Worm (Caenorhabditis elegans) whole organism, young adult: ENCODE results near the gene oma-1.

ENCODE experiments used
- B0261.1 ChIP-seq: sonication (generic microtip); optimal IDR thresholded peaks from 2 replicates; lab custom pipeline; 2016; ENCODE audit warnings: mild to moderate bottlenecking, missing genetic modification characterization, moderate library complexity, missing compliant biosample characterization
- B0336.3 ChIP-seq: fragments of 200-800 bp; sonication (Bioruptor generic); IDR thresholded peaks from 2 replicates; pipeline ENCODE4 v1.3.6; 2022; ENCODE audit warnings: missing genetic modification characterization, missing compliant biosample characterization
- F23B12.7 ChIP-seq: sonication (generic microtip); optimal IDR thresholded peaks from 2 replicates; lab custom pipeline; 2017; ENCODE audit warnings: missing genetic modification characterization, mild to moderate bottlenecking, missing compliant biosample characterization, antibody characterized with exemption, moderate library complexity; ENCODE audit not compliant: insufficient read depth
- F52B5.7 ChIP-seq: sonication (generic microtip); optimal IDR thresholded peaks from 2 replicates; lab custom pipeline; 2016; ENCODE audit warnings: mild to moderate bottlenecking, missing genetic modification characterization, missing compliant biosample characterization
- Y95B8A.8 ChIP-seq: fragments of 200-800 bp; sonication (Bioruptor generic); IDR thresholded peaks from 2 replicates; pipeline ENCODE4 v1.3.6; 2022; ENCODE audit warnings: missing genetic modification reagents, missing genetic modification characterization, missing compliant biosample characterization
- akir-1 ChIP-seq: fragments of 200-800 bp; sonication (Bioruptor generic); optimal IDR thresholded peaks from 2 replicates; lab custom pipeline; 2018; ENCODE audit warnings: mild to moderate bottlenecking, missing genetic modification characterization, moderate library complexity, missing compliant biosample characterization
- ama-1 ChIP-seq, 3 experiments: fragments of 150-350 bp in 1 of 3; sonication (generic microtip) in 2 of 3; optimal IDR thresholded peaks; 2 replicates each; lab custom pipeline; 2014 to 2018; ENCODE audit warnings: missing biosample characterization in 2 of 3, missing genetic modification characterization in 2 of 3, missing genetic modification reagents in 2 of 3
- attf-6 ChIP-seq: fragments of 200-800 bp; sonication (Bioruptor generic); IDR thresholded peaks from 2 replicates; pipeline ENCODE4 v1.3.6; 2022; ENCODE audit warnings: missing genetic modification reagents, missing genetic modification characterization, missing compliant biosample characterization
- bed-1 ChIP-seq: fragments of 200-800 bp; sonication (Bioruptor generic); IDR thresholded peaks from 2 replicates; pipeline ENCODE4 v1.3.6; 2022; ENCODE audit warnings: missing genetic modification reagents, missing genetic modification characterization, missing compliant biosample characterization
- ccch-3 ChIP-seq: fragments of 200-800 bp; sonication (Bioruptor generic); optimal IDR thresholded peaks from 2 replicates; lab custom pipeline; 2018; ENCODE audit warnings: mild to moderate bottlenecking, missing genetic modification characterization, missing compliant biosample characterization
- ceh-100 ChIP-seq: fragments of 200-800 bp; sonication (Bioruptor generic); IDR thresholded peaks from 2 replicates; pipeline ENCODE4 v1.3.6; 2022; ENCODE audit warnings: missing genetic modification reagents, missing genetic modification characterization, missing compliant biosample characterization
- ceh-58 ChIP-seq: fragments of 200-800 bp; sonication (Bioruptor generic); IDR thresholded peaks from 2 replicates; pipeline ENCODE4 v1.3.6; 2022; ENCODE audit warnings: missing genetic modification characterization, missing compliant biosample characterization
- chd-7 ChIP-seq: sonication (generic microtip); optimal IDR thresholded peaks from 2 replicates; lab custom pipeline; 2016; ENCODE audit warnings: mild to moderate bottlenecking, missing genetic modification characterization, moderate library complexity, missing compliant biosample characterization
- die-1 ChIP-seq: sonication (generic microtip); optimal IDR thresholded peaks from 2 replicates; lab custom pipeline; 2016; ENCODE audit warnings: missing genotype, mild to moderate bottlenecking, missing genetic modification characterization, missing compliant biosample characterization
- dpl-1 ChIP-seq: fragments of 150-350 bp; optimal IDR thresholded peaks from 2 replicates; lab custom pipeline; 2014; ENCODE audit warnings: missing biosample characterization, missing genetic modification reagents, missing genetic modification characterization
- egl-44 ChIP-seq: fragments of 200-800 bp; sonication (Bioruptor generic); IDR thresholded peaks from 2 replicates; pipeline ENCODE4 v1.3.6; 2022; ENCODE audit warnings: missing genetic modification reagents, missing genetic modification characterization, missing compliant biosample characterization
- ets-4 ChIP-seq: fragments of 200-800 bp; sonication (Bioruptor generic); optimal IDR thresholded peaks from 2 replicates; lab custom pipeline; 2018; ENCODE audit warnings: mild to moderate bottlenecking, missing genetic modification characterization, missing compliant biosample characterization
- hlh-12 ChIP-seq: sonication (generic microtip); optimal IDR thresholded peaks from 2 replicates; lab custom pipeline; 2016; ENCODE audit warnings: missing genetic modification characterization, missing compliant biosample characterization
- hmg-20 ChIP-seq: fragments of 200-800 bp; sonication (Bioruptor generic); IDR thresholded peaks from 2 replicates; pipeline ENCODE4 v1.3.6; 2022; ENCODE audit warnings: missing genetic modification reagents, missing genetic modification characterization, missing compliant biosample characterization
- lag-1 ChIP-seq: fragments of 200-800 bp; sonication (Bioruptor generic); IDR thresholded peaks from 2 replicates; pipeline ENCODE4 v1.3.6; 2022; ENCODE audit warnings: missing genetic modification reagents, missing genetic modification characterization, missing compliant biosample characterization
- lin-26 ChIP-seq: fragments of 200-800 bp; sonication (Bioruptor generic); IDR thresholded peaks from 2 replicates; pipeline ENCODE4 v1.3.6; 2022; ENCODE audit warnings: missing genetic modification reagents, missing genetic modification characterization, missing compliant biosample characterization
- madf-3 ChIP-seq: fragments of 200-800 bp; sonication (Bioruptor generic); IDR thresholded peaks from 2 replicates; pipeline ENCODE4 v1.3.6; 2022; ENCODE audit warnings: missing genetic modification reagents, missing genetic modification characterization, missing compliant biosample characterization
- madf-6 ChIP-seq: fragments of 200-800 bp; sonication (Bioruptor generic); IDR thresholded peaks from 2 replicates; pipeline ENCODE4 v1.3.6; 2022; ENCODE audit warnings: missing genetic modification reagents, missing genetic modification characterization, missing compliant biosample characterization
- mxl-1 ChIP-seq: sonication (generic microtip); optimal IDR thresholded peaks from 2 replicates; lab custom pipeline; 2016; ENCODE audit warnings: missing genetic modification characterization, missing compliant biosample characterization
- nfya-2 ChIP-seq: fragments of 200-800 bp; sonication (Bioruptor generic); IDR thresholded peaks from 2 replicates; pipeline ENCODE4 v1.3.6; 2022; ENCODE audit warnings: missing genetic modification reagents, missing genetic modification characterization, missing compliant biosample characterization
- nhr-80 ChIP-seq: sonication (generic microtip); optimal IDR thresholded peaks from 2 replicates; lab custom pipeline; 2016; ENCODE audit warnings: missing genetic modification characterization, missing compliant biosample characterization
- pha-4 ChIP-seq: fragments of 150-350 bp; sonication (generic microtip); optimal IDR thresholded peaks from 2 replicates; lab custom pipeline; 2014; ENCODE audit warnings: missing biosample characterization, missing genetic modification reagents, missing genetic modification characterization
- rec-8 ChIP-seq, 2 experiments: sonication (generic microtip); optimal IDR thresholded peaks; 2 replicates each; lab custom pipeline; 2016; ENCODE audit warnings: mild to moderate bottlenecking in 2 of 2, missing genetic modification characterization in 2 of 2, missing genetic modification reagents in 2 of 2, missing genotype in 2 of 2, missing biosample characterization in 1 of 2, missing compliant biosample characterization in 1 of 2, moderate library complexity in 1 of 2
- repo-1 ChIP-seq: sonication (generic microtip); optimal IDR thresholded peaks from 2 replicates; lab custom pipeline; 2017; ENCODE audit warnings: mild to moderate bottlenecking, missing genetic modification characterization, missing compliant biosample characterization
- rpc-1 ChIP-seq, 2 experiments: fragments of 150-350 bp in 1 of 2; sonication (generic microtip) in 1 of 2; optimal IDR thresholded peaks; 2 replicates each; lab custom pipeline; 2014 to 2018; ENCODE audit warnings: missing biosample characterization in 1 of 2, missing genetic modification characterization in 1 of 2, missing genetic modification reagents in 1 of 2, missing genotype in 1 of 2
- sdz-38 ChIP-seq: sonication (generic microtip); optimal IDR thresholded peaks from 2 replicates; lab custom pipeline; 2016; ENCODE audit warnings: missing genotype, missing genetic modification characterization, missing compliant biosample characterization
- snpc-1.1 ChIP-seq: sonication (generic microtip); optimal IDR thresholded peaks from 2 replicates; lab custom pipeline; 2017; ENCODE audit warnings: missing genetic modification characterization, mild to moderate bottlenecking, missing compliant biosample characterization, antibody characterized with exemption, moderate library complexity, missing genotype, missing genetic modification reagents; ENCODE audit not compliant: insufficient read depth
- snpc-4 ChIP-seq, 5 experiments: fragments of 150-350 bp in 1 of 5; sonication (generic microtip) in 4 of 5; optimal IDR thresholded peaks; 2 replicates each; lab custom pipeline; 2014 to 2018; ENCODE audit warnings: missing genetic modification characterization in 5 of 5, missing biosample characterization in 3 of 5, antibody characterized with exemption in 2 of 5, mild to moderate bottlenecking in 2 of 5, missing compliant biosample characterization in 2 of 5, missing genotype in 2 of 5, moderate library complexity in 2 of 5, missing genetic modification reagents in 1 of 5
- sptf-2 ChIP-seq: fragments of 200-800 bp; sonication (Bioruptor generic); optimal IDR thresholded peaks from 2 replicates; lab custom pipeline; 2018; ENCODE audit warnings: mild to moderate bottlenecking, missing genetic modification characterization, missing compliant biosample characterization
- tbp1 ChIP-seq: fragments of 200-800 bp; sonication (Bioruptor generic); optimal IDR thresholded peaks from 2 replicates; lab custom pipeline; 2018; ENCODE audit warnings: mild to moderate bottlenecking, missing genetic modification characterization, missing compliant biosample characterization
- zfh-2 ChIP-seq: fragments of 200-800 bp; sonication (Bioruptor generic); conservative IDR thresholded peaks from 2 replicates; pipeline ENCODE4 v1.3.6; 2022; ENCODE audit warnings: missing genetic modification reagents, missing genetic modification characterization, missing compliant biosample characterization
- ztf-18 ChIP-seq: sonication (generic microtip); optimal IDR thresholded peaks from 2 replicates; lab custom pipeline; 2016; ENCODE audit warnings: missing genotype, mild to moderate bottlenecking, missing genetic modification characterization, missing compliant biosample characterization
- ztf-28 ChIP-seq: fragments of 200-800 bp; sonication (Bioruptor generic); IDR thresholded peaks from 2 replicates; pipeline ENCODE4 v1.3.6; 2022; ENCODE audit warnings: missing genetic modification reagents, missing genetic modification characterization, missing compliant biosample characterization
- ztf-3 ChIP-seq: fragments of 200-800 bp; sonication (Bioruptor generic); optimal IDR thresholded peaks from 2 replicates; lab custom pipeline; 2018; ENCODE audit warnings: mild to moderate bottlenecking, missing genetic modification characterization, missing compliant biosample characterization

Gene oma-1

DNA sequence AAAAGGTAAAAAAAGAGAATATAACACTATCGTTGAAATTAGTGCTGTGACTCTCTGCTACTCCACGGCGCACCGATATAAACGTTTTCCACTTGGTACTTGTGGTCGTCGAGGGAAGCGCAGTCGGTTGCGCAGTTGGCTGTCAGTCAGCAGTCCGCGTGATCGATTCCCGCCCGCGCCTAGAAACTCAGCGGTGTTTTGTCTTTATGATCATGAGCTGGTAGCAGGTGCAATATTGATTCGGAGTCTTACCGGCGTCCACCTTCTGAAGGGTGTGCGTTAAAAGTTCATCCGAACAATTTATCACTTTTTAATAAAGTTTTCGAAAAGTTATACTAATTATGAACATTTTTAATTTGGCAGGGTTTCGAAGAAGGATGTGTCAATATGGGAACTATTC is 38.3 kb downstream of the oma-1 start (continued):
- TF ChIP-seq ama-1 (optimal IDR thresholded peaks at IDR 0.05; lab: Kevin White, UChicago), result no peak
- TF ChIP-seq ama-1 (GFP tag; optimal IDR thresholded peaks at IDR 0.05; lab: Kevin White, UChicago), result peak; percentile 83 to 89
- peak; percentile 74 for TF ChIP-seq ceh-100
- TF ChIP-seq repo-1, result peak; percentile 94
- no peak for TF ChIP-seq sdz-38 (tag; lab: Kevin White, UChicago)
- peak; percentile 94 for TF ChIP-seq rpc-1 (optimal IDR thresholded peaks at IDR 0.05; lab: Kevin White, UChicago)
- peak; percentile 91 for TF ChIP-seq rpc-1 (tag; optimal IDR thresholded peaks at IDR 0.05; lab: Kevin White, UChicago)
- TF ChIP-seq B0261.1 (tag; lab: Kevin White, UChicago), result peak; percentile 98
- TF ChIP-seq egl-44 (GFP tag; lab: Robert Waterston, UW), result peak; percentile 94
- TF ChIP-seq attf-6 (GFP tag; lab: Robert Waterston, UW), result peak; percentile 48; the same call in 1 of the 2 replicates
- TF ChIP-seq madf-3, result peak; percentile 84
- peak; percentile 89 for TF ChIP-seq ztf-18 (tag; lab: Kevin White, UChicago)
- peak; percentile 93 for TF ChIP-seq ets-4 (GFP tag; lab: Kevin White, UChicago)
- peak; percentile 85 for TF ChIP-seq ztf-28 (GFP tag; lab: Robert Waterston, UW)
- peak; percentile 80 for TF ChIP-seq mxl-1
- TF ChIP-seq bed-1 (GFP tag; lab: Robert Waterston, UW), result 0 out of 2 replicates have a peak, but pooled peaks have one; percentile 65
- peak; percentile 92 for TF ChIP-seq F52B5.7 (tag; lab: Kevin White, UChicago)
- TF ChIP-seq snpc-4 (GFP tag; optimal IDR thresholded peaks at IDR 0.05; lab: Kevin White, UChicago), result peak; percentile 65
- peak; percentile 31 to 84 (median 81) for TF ChIP-seq snpc-4 (tag; optimal IDR thresholded peaks at IDR 0.05; lab: Kevin White, UChicago)
- TF ChIP-seq hmg-20 (GFP tag; lab: Robert Waterston, UW), result peak; percentile 70
- peak; percentile 89 for TF ChIP-seq B0336.3 (GFP tag; lab: Robert Waterston, UW)
- TF ChIP-seq chd-7, result peak; percentile 94
- TF ChIP-seq sptf-2 (GFP tag; lab: Kevin White, UChicago), result peak; percentile 95
- no peak for TF ChIP-seq nfya-2 (GFP tag; lab: Robert Waterston, UW)
- TF ChIP-seq rec-8 (tag; optimal IDR thresholded peaks at IDR 0.05; lab: Kevin White, UChicago), result peak; percentile 90 to 94
- peak; percentile 11 for TF ChIP-seq dpl-1
- TF ChIP-seq tbp1, result peak; percentile 98
- TF ChIP-seq lag-1 (GFP tag; lab: Robert Waterston, UW), result no peak
- no peak; the same call in 1 of the 2 replicates for TF ChIP-seq zfh-2 (GFP tag; lab: Robert Waterston, UW)
- TF ChIP-seq ccch-3 (GFP tag; lab: Kevin White, UChicago), result peak; percentile 38
- peak; percentile 75 for TF ChIP-seq nhr-80 (tag; lab: Kevin White, UChicago)
- TF ChIP-seq F23B12.7 (tag; lab: Kevin White, UChicago), result peak; percentile 92
- no peak for TF ChIP-seq pha-4
- peak; percentile 32 for TF ChIP-seq akir-1 (GFP tag; lab: Kevin White, UChicago)
- TF ChIP-seq ztf-3 (GFP tag; lab: Kevin White, UChicago), result peak; percentile 65
- TF ChIP-seq Y95B8A.8, result 0 out of 2 replicates have a peak, but pooled peaks have one; percentile 40
- TF ChIP-seq ceh-58, result 0 out of 2 replicates have a peak, but pooled peaks have one; percentile 30
- peak; percentile 56 for TF ChIP-seq snpc-1.1 (tag; lab: Kevin White, UChicago)
- peak; percentile 74 for TF ChIP-seq madf-6
- TF ChIP-seq lin-26 (GFP tag; lab: Robert Waterston, UW), result peak; percentile 97
- TF ChIP-seq hlh-12 (tag; lab: Kevin White, UChicago), result no peak
- TF ChIP-seq die-1, result peak; percentile 96
